Worm (Caenorhabditis elegans): ENCODE results near the gene srx-60.

The srx-60 gene

DNA sequence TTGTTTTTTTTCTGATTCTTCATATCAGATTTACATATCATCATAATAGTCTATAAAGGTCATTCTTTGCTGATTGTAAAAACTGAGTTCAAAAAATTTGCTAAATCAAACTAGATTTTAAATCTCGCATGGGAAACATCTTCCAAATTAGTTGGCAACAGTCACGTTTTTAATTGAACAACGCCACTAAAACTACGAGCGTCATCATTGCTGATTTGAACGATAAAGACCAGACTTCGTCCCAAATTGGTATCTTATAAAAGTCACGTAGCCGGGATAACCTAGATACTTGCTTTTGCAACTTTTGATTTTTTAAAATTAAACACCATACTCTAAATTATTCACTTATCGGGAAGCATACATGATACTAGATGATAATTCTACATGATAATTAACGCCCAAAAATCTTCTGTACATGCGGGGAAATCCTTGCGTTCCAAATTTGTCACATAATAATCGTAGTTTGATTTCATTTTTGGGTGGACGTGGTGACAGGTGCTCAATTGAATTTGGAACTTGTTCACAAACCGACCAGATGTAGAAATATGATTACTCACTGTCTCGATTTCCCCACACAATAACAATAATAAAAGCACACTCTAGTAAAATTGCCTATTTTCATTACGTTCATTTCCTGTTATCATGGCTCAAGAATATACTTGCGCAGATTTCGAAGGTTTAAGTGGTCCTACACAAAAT lies 16.5 kb downstream of the srx-60 start, which contains the start of gene srw-67:
Gene srw-67, plus strand, starts transcription at position 643 of the 699 bp plus-strand sequence.
- TF ChIP-seq B0019.2 (GFP tag; conservative IDR thresholded peaks at IDR 0.05) (no peak), F57C9.4 (tag; optimal IDR thresholded peaks at IDR 0.05) (no peak), F57A8.1 (GFP tag; optimal IDR thresholded peaks at IDR 0.05) (no peak), snpc-1.3 (tag; optimal IDR thresholded peaks at IDR 0.05; ENCODE audit: insufficient read depth) (no peak), unc-62 (GFP tag; optimal IDR thresholded peaks at IDR 0.05) (no peak), lin-26 (GFP tag; IDR thresholded peaks at IDR 0.05) (no peak), ceh-100 (GFP tag; IDR thresholded peaks at IDR 0.05) (no peak), K11D2.4 (GFP tag; IDR thresholded peaks at IDR 0.05) (no peak), die-1 (tag; optimal IDR thresholded peaks at IDR 0.05) (no peak), F55B11.4 (tag; optimal IDR thresholded peaks at IDR 0.05; ENCODE audit: borderline replicate concordance, insufficient read depth) (no peak)

DNA sequence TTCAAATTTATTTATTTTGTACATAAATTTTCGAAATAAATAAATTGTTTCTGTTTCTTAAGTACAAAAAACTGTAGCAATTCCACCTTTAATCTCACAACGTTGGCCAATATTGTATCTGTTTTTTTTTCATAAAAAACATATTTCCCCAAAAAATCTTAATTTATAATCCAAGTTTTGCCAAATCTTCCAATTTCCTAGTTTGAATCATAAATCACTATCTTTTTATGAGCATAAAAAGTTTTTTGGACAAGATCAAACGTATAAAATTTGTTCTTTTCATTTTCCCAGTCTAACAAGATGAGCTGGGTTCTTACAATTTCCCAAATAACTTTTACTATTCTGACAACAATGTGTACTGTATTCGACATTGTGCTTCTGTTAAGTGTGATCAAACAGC lies 19.5 kb downstream of the srx-60 start, which contains the start of gene srxa-4:
Gene srxa-4, plus strand, starts transcription at position 301 of the 400 bp plus-strand sequence.
- TF ChIP-seq gei-17 (GFP tag; optimal IDR thresholded peaks at IDR 0.05): no peak
- TF ChIP-seq ama-1 (optimal IDR thresholded peaks at IDR 0.05): no peak
- TF ChIP-seq ama-1 (GFP tag; optimal IDR thresholded peaks at IDR 0.05): no peak

- TF ChIP-seq lin-35 (GFP tag; optimal IDR thresholded peaks at IDR 0.05) (no peak), C17E4.6 (GFP tag; IDR thresholded peaks at IDR 0.05) (no peak), F33H1.4 (GFP tag; IDR thresholded peaks at IDR 0.05) (no peak), mes-4 (tag; optimal IDR thresholded peaks at IDR 0.05) (no peak), ceh-27 (GFP tag; optimal IDR thresholded peaks at IDR 0.05) (no peak), madf-6 (GFP tag; IDR thresholded peaks at IDR 0.05) (no peak), unc-62 (GFP tag; optimal IDR thresholded peaks at IDR 0.05) (no peak), ccch-3 (GFP tag; optimal IDR thresholded peaks at IDR 0.05) (no peak), nfya-2 (GFP tag; IDR thresholded peaks at IDR 0.05) (no peak)
Observed at ce11 chrV:7424336-7424735, 23.6 kb downstream of the srx-60 start, which contains the start of gene F18E3.10. Gene F18E3.10, minus strand, starts transcription at chrV:7424436.

- TF ChIP-seq tlf-1 (GFP tag; optimal IDR thresholded peaks at IDR 0.05) (no peak), xnd-1 (tag; optimal IDR thresholded peaks at IDR 0.05) (no peak), D2030.7 (GFP tag; IDR thresholded peaks at IDR 0.05) (no peak), B0035.1 (tag; optimal IDR thresholded peaks at IDR 0.05) (no peak), ceh-100 (GFP tag; IDR thresholded peaks at IDR 0.05) (no peak), Y67H2A.10 (GFP tag; conservative IDR thresholded peaks at IDR 0.05) (no peak)
Observed at ce11 chrV:7426594-7426993, 25.9 kb downstream of the srx-60 start, which contains the start of gene srw-68. Gene srw-68, minus strand, starts transcription at chrV:7426694.

- TF ChIP-seq nfyb-1 (GFP tag; IDR thresholded peaks at IDR 0.05): no peak
- TF ChIP-seq hsf-1 (GFP tag; IDR thresholded peaks at IDR 0.05): no peak
- TF ChIP-seq ztf-3 (GFP tag; optimal IDR thresholded peaks at IDR 0.05): no peak
- TF ChIP-seq attf-6 (GFP tag; IDR thresholded peaks at IDR 0.05): no peak
- no peak for TF ChIP-seq snpc-3.4 (tag; optimal IDR thresholded peaks at IDR 0.05)
- no peak for TF ChIP-seq madf-8 (GFP tag; conservative IDR thresholded peaks at IDR 0.05)
- no peak for TF ChIP-seq hmg-20 (GFP tag; IDR thresholded peaks at IDR 0.05)
- TF ChIP-seq ceh-91 (GFP tag; IDR thresholded peaks at IDR 0.05): no peak
- no peak for TF ChIP-seq attf-3 (GFP tag; conservative IDR thresholded peaks at IDR 0.05)
- TF ChIP-seq akir-1 (GFP tag; optimal IDR thresholded peaks at IDR 0.05): no peak
- no peak for TF ChIP-seq athp-1 (tag; optimal IDR thresholded peaks at IDR 0.05)
- no peak for TF ChIP-seq lir-1 (GFP tag; conservative IDR thresholded peaks at IDR 0.05)
- no peak for TF ChIP-seq mcd-1 (GFP tag; IDR thresholded peaks at IDR 0.05)
- TF ChIP-seq madf-10 (tag; optimal IDR thresholded peaks at IDR 0.05): no peak
- TF ChIP-seq rec-8 (tag; optimal IDR thresholded peaks at IDR 0.05): no peak
- no peak for TF ChIP-seq Y56A3A.18 (GFP tag; IDR thresholded peaks at IDR 0.05)
- no peak for TF ChIP-seq cebp-2 (GFP tag; IDR thresholded peaks at IDR 0.05)
Observed at ce11 chrV:7428880-7429279, 28.2 kb downstream of the srx-60 start, which contains the start of gene srw-69. Gene srw-69, minus strand, starts transcription at chrV:7428980.

Data from whole organism, young adult.